Worm (Caenorhabditis elegans) whole organism, L1 larva: ENCODE measurements around the gene T04A6.1.
A peak's percentile ranks its signal among the peaks of the same experiment; 100 is the strongest.

Source experiments
- C04F5.9 ChIP-seq: sonication (generic microtip); optimal IDR thresholded peaks from 2 replicates; lab custom pipeline; 2016; ENCODE audit warnings: missing genetic modification characterization, missing compliant biosample characterization
- C16A3.4 ChIP-seq: fragments of 150-350 bp; optimal IDR thresholded peaks from 2 replicates; lab custom pipeline; 2014; ENCODE audit warnings: missing biosample characterization, missing genetic modification characterization
- Y116A8C.19 ChIP-seq: sonication (generic microtip); optimal IDR thresholded peaks from 2 replicates; lab custom pipeline; 2016; ENCODE audit warnings: missing compliant biosample characterization, missing genetic modification characterization, borderline replicate concordance
- aly-2 ChIP-seq: fragments of 150-350 bp; optimal IDR thresholded peaks from 2 replicates; lab custom pipeline; 2014; ENCODE audit warnings: missing biosample characterization, missing genetic modification characterization
- ama-1 ChIP-seq: fragments of 150-350 bp; optimal IDR thresholded peaks from 2 replicates; lab custom pipeline; 2014
- blmp-1 ChIP-seq: fragments of 150-350 bp; optimal IDR thresholded peaks from 2 replicates; lab custom pipeline; 2014; ENCODE audit warnings: missing biosample characterization, missing genetic modification characterization
- ceh-8 ChIP-seq: fragments of 200-800 bp; sonication (Bioruptor generic); optimal IDR thresholded peaks from 2 replicates; lab custom pipeline; 2018; ENCODE audit warnings: mild to moderate bottlenecking, missing genetic modification characterization, moderate library complexity, missing compliant biosample characterization
- dpl-1 ChIP-seq, 3 experiments: fragments of 150-350 bp in 2 of 3; sonication (generic microtip) in 1 of 3; optimal IDR thresholded peaks; 2 replicates each; lab custom pipeline; 2014 to 2017; ENCODE audit warnings: missing biosample characterization in 3 of 3, missing genetic modification characterization in 3 of 3, missing genetic modification reagents in 3 of 3
- dsc-1 ChIP-seq: sonication (generic microtip); optimal IDR thresholded peaks from 2 replicates; lab custom pipeline; 2016; ENCODE audit warnings: mild to moderate bottlenecking, missing genetic modification characterization, missing compliant biosample characterization
- efl-1 ChIP-seq, 4 experiments: fragments of 150-350 bp; optimal IDR thresholded peaks in 3 of 4; peaks in 1 of 4; 1 replicate in 1 of 4; 2 replicates in 3 of 4; lab custom pipeline; 2014; ENCODE audit warnings: missing biosample characterization in 2 of 4, missing genetic modification characterization in 2 of 4, missing genetic modification reagents in 2 of 4
- egl-13 ChIP-seq: sonication (generic microtip); optimal IDR thresholded peaks from 2 replicates; lab custom pipeline; 2016; ENCODE audit warnings: missing genotype, missing genetic modification reagents, missing genetic modification characterization, missing compliant biosample characterization
- egl-27 ChIP-seq, 2 experiments: fragments of 150-350 bp in 1 of 2; sonication (generic microtip); optimal IDR thresholded peaks; 3 replicates each; lab custom pipeline; 2017 to 2018; ENCODE audit warnings: missing biosample characterization in 2 of 2, missing genetic modification characterization in 2 of 2, missing genetic modification reagents in 2 of 2
- elt-2 ChIP-seq: sonication (generic microtip); optimal IDR thresholded peaks from 2 replicates; lab custom pipeline; 2016; ENCODE audit warnings: missing genetic modification characterization, mild to moderate bottlenecking, inconsistent platforms, missing compliant biosample characterization, missing genetic modification reagents
- elt-3 ChIP-seq, 6 experiments: fragments of 150-350 bp in 1 of 6; sonication (generic microtip); optimal IDR thresholded peaks; 2 replicates each; lab custom pipeline; 2017 to 2018; ENCODE audit warnings: missing biosample characterization in 6 of 6, missing genetic modification characterization in 6 of 6, inconsistent platforms in 1 of 6
- ets-5 ChIP-seq: fragments of 200-800 bp; sonication (Bioruptor generic); IDR thresholded peaks from 2 replicates; pipeline ENCODE4 v1.3.6; 2022; ENCODE audit warnings: missing genetic modification characterization, missing compliant biosample characterization
- fkh-8 ChIP-seq: sonication (generic microtip); optimal IDR thresholded peaks from 2 replicates; lab custom pipeline; 2016; ENCODE audit warnings: mild to moderate bottlenecking, missing genetic modification characterization, missing compliant biosample characterization
- fos-1 ChIP-seq: fragments of 150-350 bp; optimal IDR thresholded peaks from 2 replicates; lab custom pipeline; 2014; ENCODE audit warnings: missing biosample characterization, missing genetic modification characterization
- hlh-4 ChIP-seq: sonication (generic microtip); optimal IDR thresholded peaks from 2 replicates; lab custom pipeline; 2016; ENCODE audit warnings: mild to moderate bottlenecking, missing genetic modification characterization, missing compliant biosample characterization
- hpl-2 ChIP-seq: fragments of 150-350 bp; optimal IDR thresholded peaks from 2 replicates; lab custom pipeline; 2014; ENCODE audit warnings: missing biosample characterization, missing genetic modification reagents, missing genetic modification characterization
- irx-1 ChIP-seq: sonication (generic microtip); optimal IDR thresholded peaks from 2 replicates; lab custom pipeline; 2016; ENCODE audit warnings: missing genetic modification characterization, missing compliant biosample characterization
- lin-13 ChIP-seq: fragments of 150-350 bp; optimal IDR thresholded peaks from 2 replicates; lab custom pipeline; 2014; ENCODE audit warnings: missing biosample characterization, missing genetic modification reagents, missing genetic modification characterization
- lin-14 ChIP-seq: fragments of 200-800 bp; sonication (Bioruptor generic); optimal IDR thresholded peaks from 2 replicates; lab custom pipeline; 2018; ENCODE audit warnings: mild to moderate bottlenecking, missing genetic modification characterization, moderate library complexity, missing compliant biosample characterization
- lin-15B ChIP-seq: fragments of 150-350 bp; sonication (generic microtip); optimal IDR thresholded peaks from 3 replicates; lab custom pipeline; 2014; ENCODE audit warnings: missing biosample characterization, missing genetic modification characterization
- lsy-2 ChIP-seq, 2 experiments: fragments of 150-350 bp; optimal IDR thresholded peaks; 2 replicates each; lab custom pipeline; 2014; ENCODE audit warnings: missing biosample characterization in 2 of 2, missing genetic modification characterization in 2 of 2
- mab-9 ChIP-seq: fragments of 200-800 bp; sonication (Bioruptor generic); IDR thresholded peaks from 2 replicates; pipeline ENCODE4 v1.3.6; 2022; ENCODE audit warnings: missing genetic modification reagents, missing genetic modification characterization, missing compliant biosample characterization
- mef-2 ChIP-seq: fragments of 150-350 bp; optimal IDR thresholded peaks from 2 replicates; lab custom pipeline; 2014; ENCODE audit warnings: missing biosample characterization, missing genetic modification characterization
- mep-1 ChIP-seq: fragments of 150-350 bp; optimal IDR thresholded peaks from 2 replicates; lab custom pipeline; 2014; ENCODE audit warnings: missing biosample characterization, missing genetic modification characterization
- nhr-11 ChIP-seq: fragments of 150-350 bp; optimal IDR thresholded peaks from 2 replicates; lab custom pipeline; 2014; ENCODE audit warnings: missing biosample characterization, missing genetic modification characterization
- nhr-12 ChIP-seq: sonication (generic microtip); optimal IDR thresholded peaks from 2 replicates; lab custom pipeline; 2017; ENCODE audit warnings: missing biosample characterization, missing genetic modification characterization
- nhr-20 ChIP-seq: sonication (generic microtip); optimal IDR thresholded peaks from 2 replicates; lab custom pipeline; 2016; ENCODE audit warnings: mild to moderate bottlenecking, missing genetic modification characterization, missing compliant biosample characterization
- nhr-237 ChIP-seq: fragments of 150-350 bp; optimal IDR thresholded peaks from 2 replicates; lab custom pipeline; 2014; ENCODE audit warnings: missing biosample characterization, missing genetic modification characterization
- nhr-28 ChIP-seq: fragments of 150-350 bp; optimal IDR thresholded peaks from 2 replicates; lab custom pipeline; 2014; ENCODE audit warnings: missing biosample characterization, missing genetic modification characterization
- nhr-47 ChIP-seq: sonication (generic microtip); optimal IDR thresholded peaks from 2 replicates; lab custom pipeline; 2016; ENCODE audit warnings: mild to moderate bottlenecking, missing genetic modification characterization, moderate library complexity, missing compliant biosample characterization
- nhr-71 ChIP-seq: sonication (generic microtip); optimal IDR thresholded peaks from 2 replicates; lab custom pipeline; 2016; ENCODE audit warnings: mild to moderate bottlenecking, missing genetic modification characterization, moderate library complexity, missing compliant biosample characterization
- nhr-77 ChIP-seq: fragments of 150-350 bp; optimal IDR thresholded peaks from 2 replicates; lab custom pipeline; 2014; ENCODE audit warnings: missing biosample characterization, missing genetic modification characterization
- nhr-84 ChIP-seq: sonication (generic microtip); optimal IDR thresholded peaks from 2 replicates; lab custom pipeline; 2017; ENCODE audit warnings: missing biosample characterization, missing genetic modification characterization
- nhr-85 ChIP-seq: sonication (generic microtip); peaks from one replicate; lab custom pipeline; 2016; ENCODE audit warnings: missing genetic modification characterization, inconsistent platforms, missing compliant biosample characterization
- rnt-1 ChIP-seq: sonication (generic microtip); optimal IDR thresholded peaks from 2 replicates; lab custom pipeline; 2016; ENCODE audit warnings: mild to moderate bottlenecking, missing genetic modification characterization, moderate library complexity, missing compliant biosample characterization
- snu-23 ChIP-seq: sonication (generic microtip); optimal IDR thresholded peaks from 2 replicates; lab custom pipeline; 2016; ENCODE audit warnings: missing genetic modification characterization, missing compliant biosample characterization
- sox-4 ChIP-seq: sonication (generic microtip); optimal IDR thresholded peaks from 2 replicates; lab custom pipeline; 2016; ENCODE audit warnings: missing genetic modification characterization, missing compliant biosample characterization
- sptf-1 ChIP-seq: fragments of 150-350 bp; optimal IDR thresholded peaks from 2 replicates; lab custom pipeline; 2014; ENCODE audit warnings: missing biosample characterization, missing genetic modification characterization
- sup-37 ChIP-seq: fragments of 200-800 bp; sonication (Bioruptor generic); optimal IDR thresholded peaks from 2 replicates; lab custom pipeline; 2018; ENCODE audit warnings: mild to moderate bottlenecking, missing genetic modification characterization, missing compliant biosample characterization
- swsn-7 ChIP-seq: sonication (generic microtip); optimal IDR thresholded peaks from 2 replicates; lab custom pipeline; 2016; ENCODE audit warnings: missing genetic modification characterization, missing compliant biosample characterization
- tbx-2 ChIP-seq: sonication (generic microtip); optimal IDR thresholded peaks from 2 replicates; lab custom pipeline; 2016; ENCODE audit warnings: missing genetic modification characterization, missing compliant biosample characterization
- unc-30 ChIP-seq: sonication (generic microtip); optimal IDR thresholded peaks from 2 replicates; lab custom pipeline; 2017; ENCODE audit warnings: missing biosample characterization, missing genetic modification characterization
- unc-62 ChIP-seq: fragments of 150-350 bp; optimal IDR thresholded peaks from 2 replicates; lab custom pipeline; 2014; ENCODE audit warnings: missing biosample characterization, missing genetic modification reagents, missing genetic modification characterization
- unc-86 ChIP-seq: sonication (generic microtip); optimal IDR thresholded peaks from 2 replicates; lab custom pipeline; 2016; ENCODE audit warnings: missing genetic modification characterization, missing compliant biosample characterization
- zip-4 ChIP-seq: fragments of 200-800 bp; sonication (Bioruptor generic); optimal IDR thresholded peaks from 2 replicates; lab custom pipeline; 2018; ENCODE audit warnings: mild to moderate bottlenecking, missing genetic modification characterization, moderate library complexity, missing compliant biosample characterization
- ztf-11 ChIP-seq, 2 experiments: sonication (generic microtip); optimal IDR thresholded peaks; 2 replicates each; lab custom pipeline; 2016 to 2017; ENCODE audit warnings: missing genetic modification characterization in 2 of 2, missing biosample characterization in 1 of 2, missing compliant biosample characterization in 1 of 2
- ztf-4 ChIP-seq: fragments of 150-350 bp; optimal IDR thresholded peaks from 2 replicates; lab custom pipeline; 2014; ENCODE audit warnings: missing biosample characterization, missing genetic modification characterization

The T04A6.1 gene

ce11 chrIII:7616228-7616627 lies at the start of gene T04A6.1:
Gene T04A6.1 (plus strand): TSS chrIII:7616528.
- TF ChIP-seq rnt-1 (tag; lab: Kevin White, UChicago): peak; percentile 38
- no peak for TF ChIP-seq mab-9 (GFP tag; lab: Robert Waterston, UW)
- no peak for TF ChIP-seq hlh-4

- TF ChIP-seq ztf-4 (tag; lab: Kevin White, UChicago) (peak; percentile 32), dsc-1 (tag; lab: Kevin White, UChicago) (peak; percentile 59), dpl-1 (GFP tag; optimal IDR thresholded peaks at IDR 0.05; lab: Kevin White, UChicago) (peak; percentile 38 to 62 (median 43)), Y116A8C.19 (tag; lab: Kevin White, UChicago) (no peak), snu-23 (GFP tag; lab: Kevin White, UChicago) (peak; percentile 82), mep-1 (tag; lab: Kevin White, UChicago) (peak; percentile 84), sptf-1 (tag; lab: Kevin White, UChicago) (no peak), unc-86 (tag; lab: Kevin White, UChicago) (peak; percentile 73), nhr-12 (tag; lab: Kevin White, UChicago) (no peak), lin-13 (GFP tag; lab: Kevin White, UChicago) (peak; percentile 36), hlh-4 (no peak), nhr-77 (tag; lab: Kevin White, UChicago) (peak; percentile 73), nhr-28 (tag; lab: Kevin White, UChicago) (no peak), rnt-1 (tag; lab: Kevin White, UChicago) (peak; percentile 76), ama-1 (lab: Kevin White, UChicago) (no peak), lin-14 (peak; percentile 97), nhr-11 (tag; lab: Kevin White, UChicago) (peak; percentile 61), aly-2 (tag; lab: Kevin White, UChicago) (no peak), elt-2 (tag; lab: Kevin White, UChicago) (peak; percentile 39), egl-13 (peak; percentile 40), ets-5 (GFP tag; lab: Robert Waterston, UW) (no peak), nhr-71 (tag; lab: Kevin White, UChicago) (peak; percentile 89), nhr-85 (tag; lab: Kevin White, UChicago) (peak; percentile 82), hpl-2 (no peak), efl-1 (optimal IDR thresholded peaks at IDR 0.05; lab: Kevin White, UChicago) (peak; percentile 70 to 79), efl-1 (GFP tag; optimal IDR thresholded peaks at IDR 0.05 in 1 of 2; lab: Kevin White, UChicago) (peak; percentile 47 to 93), C04F5.9 (tag; lab: Kevin White, UChicago) (peak; percentile 4), nhr-84 (tag; lab: Kevin White, UChicago) (no peak), egl-27 (tag; optimal IDR thresholded peaks at IDR 0.05; lab: Kevin White, UChicago) (peak; percentile 25 to 61), irx-1 (tag; lab: Kevin White, UChicago) (peak; percentile 58), ceh-8 (no peak), fos-1 (tag; lab: Kevin White, UChicago) (peak; percentile 47), fkh-8 (peak; percentile 87), sox-4 (tag; lab: Kevin White, UChicago) (peak; percentile 10), nhr-237 (tag; lab: Kevin White, UChicago) (peak; percentile 67), sup-37 (GFP tag; lab: Kevin White, UChicago) (no peak), zip-4 (GFP tag; lab: Kevin White, UChicago) (peak; percentile 12), mef-2 (no peak), nhr-20 (peak; percentile 83), unc-62 (GFP tag; lab: Kevin White, UChicago) (no peak), swsn-7 (tag; lab: Kevin White, UChicago) (peak; percentile 83), unc-30 (tag; lab: Kevin White, UChicago) (no peak), elt-3 (tag; optimal IDR thresholded peaks at IDR 0.05; lab: Kevin White, UChicago) (peak in 1 of 6 experiments; percentile 20), nhr-47 (tag; lab: Kevin White, UChicago) (peak; percentile 84), lin-15B (tag; lab: Kevin White, UChicago) (peak; percentile 31), lsy-2 (tag; optimal IDR thresholded peaks at IDR 0.05; lab: Kevin White, UChicago) (peak; percentile 68 to 86), ztf-11 (tag; optimal IDR thresholded peaks at IDR 0.05; lab: Kevin White, UChicago) (peak in 1 of 2 experiments; percentile 9), C16A3.4 (peak; percentile 33), tbx-2 (tag; lab: Kevin White, UChicago) (peak; percentile 77), blmp-1 (tag; lab: Kevin White, UChicago) (peak; percentile 58)
Observed at ce11 chrIII:7570083-7570695, 46.1 kb upstream of the T04A6.1 start, which contains the start of gene R13A5.7. Gene R13A5.7 (minus strand): TSS chrIII:7570133.
